Fruit fly (Drosophila melanogaster): ENCODE data around the gene CG3982.
A peak's percentile ranks its signal among the peaks of the same experiment; 100 is the strongest.

Gene CG3982

DNA sequence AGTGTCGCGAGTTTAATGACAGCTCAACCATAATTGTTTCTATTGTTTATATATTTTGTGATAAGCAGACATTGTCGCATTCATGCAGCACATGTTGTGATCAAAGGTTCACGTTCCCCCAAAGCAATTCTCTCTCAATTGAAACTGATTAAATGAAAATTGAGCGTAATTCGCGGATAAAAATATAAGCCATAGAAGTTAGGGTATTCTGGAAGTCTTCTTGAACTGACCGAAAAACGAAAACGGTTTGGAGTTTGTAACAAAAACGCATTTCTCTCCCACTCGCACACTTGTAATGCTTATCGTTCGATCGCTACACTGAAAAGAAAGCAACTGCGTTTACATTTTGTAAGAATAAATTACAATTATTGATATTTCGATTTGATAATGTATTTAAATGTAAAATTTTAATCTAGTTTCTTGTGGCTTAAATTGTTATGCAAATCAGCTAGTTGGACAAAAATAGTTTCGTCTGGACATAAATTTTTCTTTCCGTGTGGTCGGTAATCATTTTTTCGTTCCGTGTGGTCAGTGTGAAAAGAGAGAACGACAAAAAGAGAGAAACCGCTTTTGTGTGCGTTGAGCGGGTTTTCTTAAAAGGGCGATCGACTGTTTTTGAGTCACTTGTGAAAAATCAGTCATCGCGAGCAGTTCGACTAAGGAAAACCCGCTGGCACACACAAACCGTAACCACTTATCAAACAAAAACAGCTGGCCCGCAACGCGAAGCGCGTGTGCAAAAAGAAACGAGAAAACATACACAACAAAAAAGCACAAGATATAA is 5.6 kb upstream of the CG3982 start, which contains the start of gene aay (continued):
- peak; percentile 99 for TF ChIP-seq CG12299 (tag; optimal IDR thresholded peaks at IDR 0.05)
- peak; percentile 84 for TF ChIP-seq cg (GFP tag; optimal IDR thresholded peaks at IDR 0.05)
- TF ChIP-seq CG13624 (GFP tag; optimal IDR thresholded peaks at IDR 0.05), result peak; percentile 99
- peak; percentile 95 for TF ChIP-seq CG11398 (GFP tag; optimal IDR thresholded peaks at IDR 0.05)
- TF ChIP-seq jing (GFP tag; optimal IDR thresholded peaks at IDR 0.05), result peak; percentile 97
- TF ChIP-seq crol (GFP tag; IDR thresholded peaks at IDR 0.05), result peak; percentile 79
- TF ChIP-seq Ets97D (GFP tag; optimal IDR thresholded peaks at IDR 0.05), result peak; percentile 95
- peak; percentile 42 for TF ChIP-seq lov (optimal IDR thresholded peaks at IDR 0.05)
- TF ChIP-seq lov (GFP tag; IDR thresholded peaks at IDR 0.05), result peak; percentile 98
- TF ChIP-seq dati (GFP tag; IDR thresholded peaks at IDR 0.05), result peak; percentile 90
- TF ChIP-seq luna (GFP tag; optimal IDR thresholded peaks at IDR 0.05), result peak; percentile 85
- TF ChIP-seq Atf6 (GFP tag; IDR thresholded peaks at IDR 0.05), result peak; percentile 99
- peak; percentile 100 for TF ChIP-seq sens (GFP tag)
- peak; percentile 100 for TF ChIP-seq grn (GFP tag; optimal IDR thresholded peaks at IDR 0.05)
- peak; percentile 91 for TF ChIP-seq CG6654 (GFP tag; optimal IDR thresholded peaks at IDR 0.05)
- TF ChIP-seq C15 (GFP tag; IDR thresholded peaks at IDR 0.05), result peak; percentile 95
- TF ChIP-seq CG15696 (tag; optimal IDR thresholded peaks at IDR 0.05), result peak; percentile 99
- peak; percentile 97 for TF ChIP-seq fd64A (GFP tag; optimal IDR thresholded peaks at IDR 0.05)
- TF ChIP-seq CG9797 (GFP tag; optimal IDR thresholded peaks at IDR 0.05), result peak; percentile 51
- TF ChIP-seq peb (GFP tag; IDR thresholded peaks at IDR 0.05), result peak; percentile 96
- TF ChIP-seq Lim3 (GFP tag; IDR thresholded peaks at IDR 0.05), result peak; percentile 93
- TF ChIP-seq zfh1 (GFP tag; IDR thresholded peaks at IDR 0.05), result peak; percentile 99
- peak; percentile 97 for TF ChIP-seq CG1792 (GFP tag; optimal IDR thresholded peaks at IDR 0.05)
- peak; percentile 92 for TF ChIP-seq CG4282 (GFP tag; optimal IDR thresholded peaks at IDR 0.05)
- TF ChIP-seq dmrt11E (tag; optimal IDR thresholded peaks at IDR 0.05), result peak; percentile 99
- TF ChIP-seq slou (GFP tag; optimal IDR thresholded peaks at IDR 0.05), result peak; percentile 96
- TF ChIP-seq Ada2b (GFP tag; IDR thresholded peaks at IDR 0.05), result peak; percentile 98
- TF ChIP-seq scrt (GFP tag; optimal IDR thresholded peaks at IDR 0.05), result peak; percentile 97
- peak; percentile 90 for TF ChIP-seq Poxn (GFP tag; IDR thresholded peaks at IDR 0.05)
- TF ChIP-seq Hr39 (optimal IDR thresholded peaks at IDR 0.05), result no peak
- peak; percentile 88 for TF ChIP-seq z (GFP tag; IDR thresholded peaks at IDR 0.05)
- no peak for TF ChIP-seq CG8478 (optimal IDR thresholded peaks at IDR 0.05)
- no peak for TF ChIP-seq sc (optimal IDR thresholded peaks at IDR 0.05)
- TF ChIP-seq sc (GFP tag; optimal IDR thresholded peaks at IDR 0.05), result peak; percentile 98
- peak; percentile 98 for TF ChIP-seq CG12744 (GFP tag; optimal IDR thresholded peaks at IDR 0.05)
- peak; percentile 98 for TF ChIP-seq stc (GFP tag; IDR thresholded peaks at IDR 0.05)
- TF ChIP-seq mld (GFP tag; IDR thresholded peaks at IDR 0.05; ENCODE audit: partially characterized antibody), result no peak
- TF ChIP-seq az2 (GFP tag; optimal IDR thresholded peaks at IDR 0.05), result peak; percentile 99
- TF ChIP-seq lab (GFP tag; optimal IDR thresholded peaks at IDR 0.05), result peak; percentile 99
- TF ChIP-seq ase (GFP tag; IDR thresholded peaks at IDR 0.05), result peak; percentile 98
- peak; percentile 96 for TF ChIP-seq psq (GFP tag; optimal IDR thresholded peaks at IDR 0.05)
- TF ChIP-seq CG31441 (GFP tag; IDR thresholded peaks at IDR 0.05), result peak; percentile 99
- peak; percentile 76 for TF ChIP-seq Sry-β (GFP tag; optimal IDR thresholded peaks at IDR 0.05)
- TF ChIP-seq Camta (GFP tag; optimal IDR thresholded peaks at IDR 0.05), result peak; percentile 98
- no peak for TF ChIP-seq CG16813 (GFP tag; IDR thresholded peaks at IDR 0.05; ENCODE audit: partially characterized antibody)
- TF ChIP-seq CG42726 (GFP tag; IDR thresholded peaks at IDR 0.05; ENCODE audit: partially characterized antibody), result no peak; the same call in 1 of the 2 replicates
- TF ChIP-seq NK7.1 (GFP tag; optimal IDR thresholded peaks at IDR 0.05), result peak; percentile 97
- peak; percentile 98 for TF ChIP-seq sug (tag; optimal IDR thresholded peaks at IDR 0.05)
- peak; percentile 99 for TF ChIP-seq chm (GFP tag; IDR thresholded peaks at IDR 0.05)
- no peak for TF ChIP-seq hkb (optimal IDR thresholded peaks at IDR 0.05)
- TF ChIP-seq hkb (GFP tag; IDR thresholded peaks at IDR 0.05), result peak; percentile 99
- peak; percentile 99 for TF ChIP-seq oc (tag; optimal IDR thresholded peaks at IDR 0.05)

Measured in whole organism, embryonic.